Fruit fly (Drosophila melanogaster) whole organism, embryonic: Measurements from ENCODE around the gene RpS28-like.

ENCODE experiments used
- Adf1 ChIP-seq: fragments of 200-800 bp; sonication (Bioruptor generic); IDR thresholded peaks from 2 replicates; pipeline ENCODE4 v1.3.6; 2022; ENCODE audit warnings: missing biosample characterization, missing genetic modification characterization
- Bdp1 ChIP-seq: fragments of 200-800 bp; sonication (Bioruptor generic); optimal IDR thresholded peaks from 3 replicates; lab custom pipeline; 2016; ENCODE audit warnings: missing biosample characterization, missing genetic modification characterization
- CG10267 ChIP-seq: fragments of 200-800 bp; sonication (Bioruptor generic); optimal IDR thresholded peaks from 2 replicates; lab custom pipeline; 2018; ENCODE audit warnings: missing biosample characterization, mild to moderate bottlenecking, missing genetic modification characterization, moderate library complexity
- CG10366 ChIP-seq: fragments of 200-800 bp; sonication (Bioruptor generic); IDR thresholded peaks from 2 replicates; pipeline ENCODE4 v1.3.6; 2022; ENCODE audit warnings: missing biosample characterization, missing genetic modification characterization
- CG11093 ChIP-seq: fragments of 200-800 bp; sonication (Bioruptor generic); IDR thresholded peaks from 3 replicates; pipeline ENCODE4 v1.3.6; 2022; ENCODE audit warnings: missing biosample characterization, missing genetic modification characterization
- CG12744 ChIP-seq: fragments of 200-800 bp; sonication (Bioruptor generic); optimal IDR thresholded peaks from 2 replicates; lab custom pipeline; 2016; ENCODE audit warnings: missing biosample characterization, missing genetic modification characterization
- CG14050 ChIP-seq: fragments of 200-800 bp; sonication (Bioruptor generic); IDR thresholded peaks from 3 replicates; pipeline ENCODE4 v1.3.6; 2022; ENCODE audit warnings: missing biosample characterization, missing genetic modification characterization
- CG14965 ChIP-seq: fragments of 200-800 bp; sonication (Bioruptor generic); optimal IDR thresholded peaks from 2 replicates; lab custom pipeline; 2016; ENCODE audit warnings: missing biosample characterization, missing genetic modification characterization, borderline replicate concordance
- CG15479 ChIP-seq: fragments of 200-800 bp; sonication (Bioruptor generic); optimal IDR thresholded peaks from 3 replicates; lab custom pipeline; 2019; ENCODE audit warnings: missing biosample characterization, mild to moderate bottlenecking, missing genetic modification characterization, moderate library complexity
- CG17385 ChIP-seq: fragments of 200-800 bp; sonication (Bioruptor generic); optimal IDR thresholded peaks from 3 replicates; lab custom pipeline; 2018; ENCODE audit warnings: missing biosample characterization, mild to moderate bottlenecking, missing genetic modification characterization
- CG2116 ChIP-seq: fragments of 200-800 bp; sonication (Bioruptor generic); optimal IDR thresholded peaks from 3 replicates; lab custom pipeline; 2018; ENCODE audit warnings: missing biosample characterization, mild to moderate bottlenecking, missing genetic modification characterization
- CG30431 ChIP-seq: fragments of 200-800 bp; sonication (Bioruptor generic); optimal IDR thresholded peaks from 2 replicates; lab custom pipeline; 2017; ENCODE audit warnings: missing biosample characterization, missing genetic modification characterization
- CG3065 ChIP-seq: fragments of 200-800 bp; sonication (Bioruptor generic); optimal IDR thresholded peaks from 2 replicates; lab custom pipeline; 2016; ENCODE audit warnings: missing biosample characterization, missing genetic modification characterization
- CG33213 ChIP-seq: fragments of 200-800 bp; sonication (Bioruptor generic); optimal IDR thresholded peaks from 3 replicates; lab custom pipeline; 2016; ENCODE audit warnings: missing biosample characterization, missing genetic modification characterization
- CG4617 ChIP-seq: fragments of 200-800 bp; sonication (Bioruptor generic); optimal IDR thresholded peaks from 3 replicates; lab custom pipeline; 2016; ENCODE audit warnings: missing biosample characterization, missing genetic modification characterization, borderline replicate concordance
- CG5180 ChIP-seq: fragments of 200-800 bp; sonication (Bioruptor generic); optimal IDR thresholded peaks from 3 replicates; lab custom pipeline; 2017; ENCODE audit warnings: missing biosample characterization, missing genetic modification characterization, mild to moderate bottlenecking, moderate library complexity, missing genetic modification reagents
- CG6683 ChIP-seq: fragments of 200-800 bp; sonication (Bioruptor generic); optimal IDR thresholded peaks from 2 replicates; lab custom pipeline; 2017; ENCODE audit warnings: missing biosample characterization, mild to moderate bottlenecking, missing genetic modification characterization, missing genetic modification reagents
- CG7372 ChIP-seq: fragments of 200-800 bp; sonication (Bioruptor generic); IDR thresholded peaks from 2 replicates; pipeline ENCODE4 v1.3.6; 2022; ENCODE audit warnings: missing biosample characterization, missing genetic modification characterization
- CG7963 ChIP-seq: fragments of 200-800 bp; sonication (Bioruptor generic); IDR thresholded peaks from 3 replicates; pipeline ENCODE4 v1.3.6; 2022; ENCODE audit warnings: missing biosample characterization, missing genetic modification characterization; ENCODE audit not compliant: partially characterized antibody
- CG8924 ChIP-seq: fragments of 200-800 bp; optimal IDR thresholded peaks from 3 replicates; lab custom pipeline; 2019; ENCODE audit warnings: missing biosample characterization, mild to moderate bottlenecking, missing genetic modification characterization, moderate library complexity
- CG9876 ChIP-seq: fragments of 200-800 bp; sonication (Bioruptor generic); optimal IDR thresholded peaks from 2 replicates; lab custom pipeline; 2016; ENCODE audit warnings: missing biosample characterization, missing genetic modification characterization
- H2.0 ChIP-seq: fragments of 200-800 bp; sonication (Bioruptor generic); IDR thresholded peaks from 2 replicates; pipeline ENCODE4 v1.3.6; 2022; ENCODE audit warnings: missing biosample characterization, missing genetic modification characterization
- HLH4C ChIP-seq: fragments of 200-800 bp; sonication (Bioruptor generic); IDR thresholded peaks from 3 replicates; pipeline ENCODE4 v1.3.6; 2022; ENCODE audit warnings: missing biosample characterization, missing genetic modification characterization; ENCODE audit not compliant: partially characterized antibody
- HLH54F ChIP-seq: fragments of 200-800 bp; sonication (Bioruptor generic); optimal IDR thresholded peaks from 3 replicates; lab custom pipeline; 2016; ENCODE audit warnings: missing biosample characterization, missing genetic modification characterization
- Hey ChIP-seq: fragments of 200-800 bp; sonication (Bioruptor generic); optimal IDR thresholded peaks from 3 replicates; lab custom pipeline; 2018; ENCODE audit warnings: missing biosample characterization, mild to moderate bottlenecking, missing genetic modification characterization
- Hr3 ChIP-seq: fragments of 200-800 bp; sonication (Bioruptor generic); optimal IDR thresholded peaks from 3 replicates; lab custom pipeline; 2016; ENCODE audit warnings: missing biosample characterization, missing genetic modification characterization
- Hr39 ChIP-seq: fragments of >200 bp; optimal IDR thresholded peaks from 2 replicates; lab custom pipeline; 2017
- MTF-1 ChIP-seq: fragments of 200-800 bp; sonication (Bioruptor generic); optimal IDR thresholded peaks from 2 replicates; lab custom pipeline; 2018; ENCODE audit warnings: missing biosample characterization, mild to moderate bottlenecking, missing genetic modification characterization, borderline replicate concordance
- Med ChIP-seq: fragments of 200-800 bp; sonication (Bioruptor generic); peaks from one replicate; lab custom pipeline; 2016; ENCODE audit warnings: missing biosample characterization, missing genetic modification characterization, mild to moderate bottlenecking, inconsistent platforms, moderate library complexity
- Sox102F ChIP-seq: fragments of 200-800 bp; sonication (Bioruptor generic); optimal IDR thresholded peaks from 2 replicates; lab custom pipeline; 2018; ENCODE audit warnings: missing biosample characterization, mild to moderate bottlenecking, missing genetic modification characterization, moderate library complexity
- Spps ChIP-seq: fragments of 200-800 bp; sonication (Bioruptor generic); optimal IDR thresholded peaks from 2 replicates; lab custom pipeline; 2018; ENCODE audit warnings: missing biosample characterization, mild to moderate bottlenecking, missing genetic modification characterization
- Stat92E ChIP-seq, 3 experiments: fragments of >200 bp in 2 of 3; fragments of 200-800 bp in 1 of 3; sonication (Bioruptor generic) in 1 of 3; optimal IDR thresholded peaks; 2 replicates each; lab custom pipeline; 2017 to 2019; ENCODE audit warnings: missing biosample characterization in 3 of 3, missing genetic modification characterization in 3 of 3, mild to moderate bottlenecking in 1 of 3, moderate library complexity in 1 of 3
- TFAM ChIP-seq: fragments of 200-800 bp; sonication (Bioruptor generic); optimal IDR thresholded peaks from 2 replicates; lab custom pipeline; 2017; ENCODE audit warnings: missing biosample characterization, missing genetic modification characterization, inconsistent platforms
- Taf1 ChIP-seq: fragments of 200-800 bp; sonication (Bioruptor generic); IDR thresholded peaks from 2 replicates; pipeline ENCODE4 v1.3.6; 2022; ENCODE audit warnings: missing biosample characterization, missing genetic modification characterization
- bcd ChIP-seq: fragments of 200-800 bp; sonication (Bioruptor generic); optimal IDR thresholded peaks from 2 replicates; lab custom pipeline; 2017; ENCODE audit warnings: missing biosample characterization, mild to moderate bottlenecking, missing genetic modification characterization
- cg ChIP-seq: fragments of 200-800 bp; sonication (Bioruptor generic); optimal IDR thresholded peaks from 3 replicates; lab custom pipeline; 2019; ENCODE audit warnings: missing biosample characterization, mild to moderate bottlenecking, missing genetic modification characterization, moderate library complexity
- chinmo ChIP-seq: fragments of 200-800 bp; sonication (Bioruptor generic); IDR thresholded peaks from 4 replicates; pipeline ENCODE4 v1.3.6; 2022; ENCODE audit warnings: missing biosample characterization, missing genetic modification characterization; ENCODE audit not compliant: partially characterized antibody
- chm ChIP-seq: fragments of 200-800 bp; sonication (Bioruptor generic); IDR thresholded peaks from 2 replicates; pipeline ENCODE4 v1.3.6; 2022; ENCODE audit warnings: missing biosample characterization, missing genetic modification characterization
- ci ChIP-seq: fragments of 200-800 bp; sonication (Bioruptor generic); IDR thresholded peaks from 3 replicates; pipeline ENCODE4 v1.3.6; 2022; ENCODE audit warnings: missing biosample characterization, missing genetic modification characterization
- ems ChIP-seq: fragments of 200-800 bp; sonication (Bioruptor generic); optimal IDR thresholded peaks from 3 replicates; lab custom pipeline; 2016; ENCODE audit warnings: missing biosample characterization, missing genetic modification characterization
- fd96Cb ChIP-seq: fragments of 200-800 bp; sonication (Bioruptor generic); optimal IDR thresholded peaks from 2 replicates; lab custom pipeline; 2018; ENCODE audit warnings: missing biosample characterization, mild to moderate bottlenecking, missing genetic modification characterization, moderate library complexity
- hb ChIP-seq: fragments of 200-800 bp; sonication (Bioruptor generic); IDR thresholded peaks from 3 replicates; pipeline ENCODE4 v1.3.6; 2022; ENCODE audit warnings: missing biosample characterization, missing genetic modification characterization; ENCODE audit not compliant: partially characterized antibody
- mirr ChIP-seq: fragments of 200-800 bp; sonication (Bioruptor generic); optimal IDR thresholded peaks from 3 replicates; lab custom pipeline; 2018; ENCODE audit warnings: missing biosample characterization, mild to moderate bottlenecking, missing genetic modification characterization
- pfk ChIP-seq: fragments of 200-800 bp; sonication (Bioruptor generic); optimal IDR thresholded peaks from 2 replicates; lab custom pipeline; 2018; ENCODE audit warnings: missing biosample characterization, mild to moderate bottlenecking, missing genetic modification characterization, moderate library complexity
- pita ChIP-seq: fragments of 200-800 bp; sonication (Bioruptor generic); optimal IDR thresholded peaks from 2 replicates; lab custom pipeline; 2017; ENCODE audit warnings: missing biosample characterization, mild to moderate bottlenecking, missing genetic modification characterization
- repo ChIP-seq: fragments of 200-800 bp; sonication (Bioruptor generic); optimal IDR thresholded peaks from 2 replicates; lab custom pipeline; 2016; ENCODE audit warnings: missing biosample characterization, missing genetic modification characterization
- sna ChIP-seq: fragments of 200-800 bp; sonication (Bioruptor generic); IDR thresholded peaks from 2 replicates; pipeline ENCODE4 v1.3.6; 2022; ENCODE audit warnings: missing biosample characterization, missing genetic modification characterization; ENCODE audit not compliant: partially characterized antibody
- sob ChIP-seq: fragments of 200-800 bp; sonication (Bioruptor generic); IDR thresholded peaks from 2 replicates; pipeline ENCODE4 v1.3.6; 2022; ENCODE audit warnings: missing biosample characterization, missing genetic modification characterization
- tna ChIP-seq: fragments of 200-800 bp; sonication (Bioruptor generic); IDR thresholded peaks from 2 replicates; pipeline ENCODE4 v1.3.6; 2022; ENCODE audit warnings: missing biosample characterization, missing genetic modification characterization; ENCODE audit not compliant: partially characterized antibody
- unc-4 ChIP-seq: fragments of 200-800 bp; sonication (Bioruptor generic); IDR thresholded peaks from 2 replicates; pipeline ENCODE4 v1.3.6; 2022; ENCODE audit warnings: missing biosample characterization, missing genetic modification characterization; ENCODE audit not compliant: partially characterized antibody
- unpg ChIP-seq: fragments of 200-800 bp; sonication (Bioruptor generic); optimal IDR thresholded peaks from 3 replicates; lab custom pipeline; 2018; ENCODE audit warnings: missing biosample characterization, mild to moderate bottlenecking, missing genetic modification characterization, moderate library complexity

RpS28-like gene

dm6 chr2L:9387240-9387672 is 49.3 kb upstream of the RpS28-like start, which contains the start of gene Aldh (continued):
- no peak for TF ChIP-seq Taf1
- no peak for TF ChIP-seq ems (GFP tag; lab: Kevin White, UChicago)
- TF ChIP-seq unc-4 (GFP tag; lab: Robert Waterston, UW) = no peak
- no peak for TF ChIP-seq CG14050 (GFP tag; lab: Robert Waterston, UW)
- peak; percentile 40; the same call in 1 of the 2 replicates for TF ChIP-seq CG10366 (GFP tag; lab: Robert Waterston, UW)
- TF ChIP-seq ci (GFP tag; lab: Robert Waterston, UW) = no peak
- no peak for TF ChIP-seq HLH4C (GFP tag; lab: Robert Waterston, UW)
- TF ChIP-seq pfk (GFP tag; lab: Kevin White, UChicago) = no peak
- no peak for TF ChIP-seq CG15479
- TF ChIP-seq Spps = no peak
- TF ChIP-seq sob = peak; percentile 40
- no peak for TF ChIP-seq HLH54F (GFP tag; lab: Kevin White, UChicago)
- no peak for TF ChIP-seq hb
- no peak for TF ChIP-seq Med (GFP tag; lab: Kevin White, UChicago)
- TF ChIP-seq Sox102F (GFP tag; lab: Kevin White, UChicago) = peak; percentile 7
- TF ChIP-seq mirr (GFP tag; lab: Kevin White, UChicago) = no peak
- TF ChIP-seq CG30431 (GFP tag; lab: Kevin White, UChicago) = no peak
- TF ChIP-seq chinmo (GFP tag; lab: Robert Waterston, UW) = no peak
- TF ChIP-seq CG5180 (GFP tag; lab: Kevin White, UChicago) = no peak
- TF ChIP-seq repo = no peak
- TF ChIP-seq CG3065 (GFP tag; lab: Kevin White, UChicago) = no peak
- TF ChIP-seq MTF-1 (GFP tag; lab: Kevin White, UChicago) = no peak
- TF ChIP-seq CG17385 = peak; percentile 30
- TF ChIP-seq chm = no peak
- no peak for TF ChIP-seq TFAM (GFP tag; lab: Kevin White, UChicago)
- TF ChIP-seq fd96Cb (tag; lab: Kevin White, UChicago) = no peak
- TF ChIP-seq Hr3 (GFP tag; lab: Kevin White, UChicago) = no peak
- no peak for TF ChIP-seq CG33213 (GFP tag; lab: Kevin White, UChicago)
- no peak for TF ChIP-seq CG6683 (GFP tag; lab: Kevin White, UChicago)
- TF ChIP-seq CG14965 (GFP tag; lab: Kevin White, UChicago) = no peak
- TF ChIP-seq Stat92E (GFP tag; optimal IDR thresholded peaks at IDR 0.05; lab: Kevin White, UChicago) = no peak
- no peak for TF ChIP-seq pita
- TF ChIP-seq CG11093 (GFP tag; lab: Robert Waterston, UW) = no peak
- TF ChIP-seq Bdp1 (GFP tag; lab: Kevin White, UChicago) = no peak
- TF ChIP-seq CG12744 (GFP tag; lab: Kevin White, UChicago) = no peak
- TF ChIP-seq tna = no peak
- no peak for TF ChIP-seq CG8924 (tag; lab: Kevin White, UChicago)
- no peak for TF ChIP-seq Hr39 (lab: Kevin White, UChicago)
- no peak for TF ChIP-seq H2.0 (GFP tag; lab: Robert Waterston, UW)
- TF ChIP-seq CG10267 = no peak
- peak; percentile 93 for TF ChIP-seq Hey (tag; lab: Kevin White, UChicago)
- no peak for TF ChIP-seq CG4617 (GFP tag; lab: Kevin White, UChicago)
- TF ChIP-seq CG9876 (GFP tag; lab: Kevin White, UChicago) = no peak
- TF ChIP-seq CG7963 (GFP tag; lab: Robert Waterston, UW) = no peak
- TF ChIP-seq unpg (GFP tag; lab: Kevin White, UChicago) = no peak
- no peak for TF ChIP-seq sna (GFP tag; lab: Robert Waterston, UW)
- no peak for TF ChIP-seq cg (GFP tag; lab: Kevin White, UChicago)
- TF ChIP-seq CG2116 (GFP tag; lab: Kevin White, UChicago) = no peak
- no peak for TF ChIP-seq Adf1 (GFP tag; lab: Robert Waterston, UW)
- TF ChIP-seq bcd (GFP tag; lab: Kevin White, UChicago) = peak; percentile 33
- peak; percentile 20; the same call in 1 of the 2 replicates for TF ChIP-seq CG7372 (GFP tag; lab: Robert Waterston, UW)
